Fruit fly (Drosophila melanogaster) whole organism, wandering third instar larva: ENCODE data around the gene Rab26.

Experiments
- Hnf4 ChIP-seq: fragments of 200-800 bp; sonication (Bioruptor generic); optimal IDR thresholded peaks from 2 replicates; lab custom pipeline; 2016; ENCODE audit warnings: missing biosample characterization, mild to moderate bottlenecking, missing genetic modification characterization
- Hr83 ChIP-seq: fragments of 200-300 bp; sonication (Bioruptor generic); optimal IDR thresholded peaks from 2 replicates; lab custom pipeline; 2016; ENCODE audit warnings: missing biosample characterization, mild to moderate bottlenecking, missing genetic modification characterization, moderate library complexity; ENCODE audit not compliant: poor library complexity, severe bottlenecking
- Jra ChIP-seq: sonication (Bioruptor generic); optimal IDR thresholded peaks from 2 replicates; lab custom pipeline; 2016; ENCODE audit warnings: missing biosample characterization, missing genetic modification characterization
- OdsH ChIP-seq: fragments of 200-800 bp; sonication (Bioruptor generic); optimal IDR thresholded peaks from 2 replicates; lab custom pipeline; 2016; ENCODE audit warnings: missing biosample characterization, mild to moderate bottlenecking, missing genetic modification characterization
- brk ChIP-seq: fragments of 200-800 bp; sonication (Bioruptor generic); optimal IDR thresholded peaks from 2 replicates; lab custom pipeline; 2016; ENCODE audit warnings: missing biosample characterization, mild to moderate bottlenecking, missing genetic modification characterization
- lola ChIP-seq: fragments of >200 bp; optimal IDR thresholded peaks from 2 replicates; lab custom pipeline; 2017; ENCODE audit warnings: missing biosample characterization, missing genetic modification characterization
- pan ChIP-seq: fragments of >200 bp; optimal IDR thresholded peaks from 2 replicates; lab custom pipeline; 2017

DNA sequence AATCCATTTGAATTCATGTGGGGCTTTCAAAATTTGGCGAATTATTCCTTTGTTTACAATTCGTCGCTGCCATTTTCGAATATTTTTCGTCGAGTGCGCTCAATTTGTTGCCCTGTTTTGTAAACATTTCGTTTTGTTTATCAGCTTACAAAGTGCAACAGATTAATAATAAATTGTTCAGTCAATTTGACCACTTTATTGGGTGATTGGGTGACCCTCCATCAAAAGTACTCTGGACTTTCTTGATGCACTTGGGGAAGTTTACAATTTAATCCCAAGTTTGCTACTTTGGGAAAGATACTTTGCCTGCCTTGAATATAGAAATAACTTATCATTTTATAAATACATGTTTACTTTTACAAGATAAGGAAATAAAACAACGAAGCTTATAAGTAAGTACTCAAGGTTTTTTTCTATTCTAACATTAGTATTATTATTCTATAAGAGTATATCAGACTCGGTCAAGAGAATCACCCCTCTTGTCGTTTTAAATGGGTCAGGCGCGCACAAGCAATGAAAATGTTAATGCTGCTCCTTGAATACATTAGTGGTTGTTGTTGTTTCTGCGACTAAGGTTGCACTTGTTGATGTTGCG, 62.1 kb downstream of the Rab26 start:
- TF ChIP-seq Jra (GFP tag; lab: Kevin White, UChicago) (no peak), Hnf4 (GFP tag; lab: Kevin White, UChicago) (no peak), Hr83 (GFP tag; lab: Kevin White, UChicago) (no peak), lola (GFP tag; lab: Kevin White, UChicago) (no peak), OdsH (GFP tag; lab: Kevin White, UChicago) (no peak), pan (no peak), brk (GFP tag; lab: Kevin White, UChicago) (no peak)
